Fruit fly (Drosophila melanogaster) whole organism, embryonic: ENCODE results near the gene CG11898.

Experiments used
- Awh ChIP-seq: fragments of 200-800 bp; sonication (Bioruptor generic); IDR thresholded peaks from 2 replicates; pipeline ENCODE4, ENCODE4 v1.3.6; 2022; ENCODE audit warnings: missing biosample characterization, missing genetic modification characterization
- CG1024 ChIP-seq: fragments of 200-800 bp; sonication (Bioruptor generic); IDR thresholded peaks from 2 replicates; pipeline ENCODE4 v1.3.6; 2022; ENCODE audit warnings: missing biosample characterization, missing genetic modification characterization
- CG10274 ChIP-seq: fragments of 200-800 bp; sonication (Bioruptor generic); optimal IDR thresholded peaks from 3 replicates; lab custom pipeline; 2017; ENCODE audit warnings: missing biosample characterization, mild to moderate bottlenecking, missing genetic modification characterization
- CG13296 ChIP-seq: fragments of 200-800 bp; sonication (Bioruptor generic); optimal IDR thresholded peaks from 3 replicates; lab custom pipeline; 2018; ENCODE audit warnings: missing biosample characterization, mild to moderate bottlenecking, missing genetic modification characterization
- CG13775 ChIP-seq: fragments of 200-800 bp; sonication (Bioruptor generic); optimal IDR thresholded peaks from 3 replicates; lab custom pipeline; 2017; ENCODE audit warnings: missing biosample characterization, mild to moderate bottlenecking, missing genetic modification characterization
- CG14710 ChIP-seq: fragments of 200-800 bp; sonication (Bioruptor generic); optimal IDR thresholded peaks from 3 replicates; lab custom pipeline; 2019; ENCODE audit warnings: missing biosample characterization, mild to moderate bottlenecking, missing genetic modification characterization, moderate library complexity
- CG16815 ChIP-seq: fragments of 200-800 bp; sonication (Bioruptor generic); optimal IDR thresholded peaks from 3 replicates; lab custom pipeline; 2017; ENCODE audit warnings: missing biosample characterization, mild to moderate bottlenecking, missing genetic modification characterization
- CG16863 ChIP-seq: fragments of 200-800 bp; sonication (Bioruptor generic); optimal IDR thresholded peaks from 3 replicates; lab custom pipeline; 2016; ENCODE audit warnings: missing biosample characterization, missing genetic modification characterization
- CG17385 ChIP-seq: fragments of 200-800 bp; sonication (Bioruptor generic); optimal IDR thresholded peaks from 3 replicates; lab custom pipeline; 2018; ENCODE audit warnings: missing biosample characterization, mild to moderate bottlenecking, missing genetic modification characterization
- CG17612 ChIP-seq: fragments of 200-800 bp; sonication (Bioruptor generic); IDR thresholded peaks from 2 replicates; pipeline ENCODE4 v1.3.6; 2022; ENCODE audit warnings: missing biosample characterization, missing genetic modification characterization
- CG18599 ChIP-seq: fragments of 200-800 bp; sonication (Bioruptor generic); optimal IDR thresholded peaks from 3 replicates; lab custom pipeline; 2017; ENCODE audit warnings: missing biosample characterization, missing genetic modification characterization, mild to moderate bottlenecking, moderate library complexity, missing genetic modification reagents
- CG18619 ChIP-seq: fragments of 200-800 bp; sonication (Bioruptor generic); optimal IDR thresholded peaks from 3 replicates; lab custom pipeline; 2017; ENCODE audit warnings: missing biosample characterization, mild to moderate bottlenecking, missing genetic modification characterization
- CG2116 ChIP-seq: fragments of 200-800 bp; sonication (Bioruptor generic); optimal IDR thresholded peaks from 3 replicates; lab custom pipeline; 2018; ENCODE audit warnings: missing biosample characterization, mild to moderate bottlenecking, missing genetic modification characterization
- CG30403 ChIP-seq: fragments of 200-800 bp; sonication (Bioruptor generic); optimal IDR thresholded peaks from 3 replicates; lab custom pipeline; 2016; ENCODE audit warnings: missing biosample characterization, missing genetic modification characterization
- CG32772 ChIP-seq: fragments of 200-800 bp; sonication (Bioruptor generic); IDR thresholded peaks from 2 replicates; pipeline ENCODE4 v1.3.6; 2022; ENCODE audit warnings: missing biosample characterization, missing genetic modification characterization
- CG34224 ChIP-seq: fragments of 200-800 bp; sonication (Bioruptor generic); IDR thresholded peaks from 3 replicates; pipeline ENCODE4 v1.3.6; 2022; ENCODE audit warnings: missing biosample characterization, missing genetic modification characterization; ENCODE audit not compliant: partially characterized antibody
- CG3726 ChIP-seq: fragments of 200-800 bp; sonication (Bioruptor generic); IDR thresholded peaks from 3 replicates; pipeline ENCODE4, ENCODE4 v1.3.6; 2022; ENCODE audit warnings: missing biosample characterization, missing genetic modification characterization
- CG4282 ChIP-seq: fragments of 200-800 bp; sonication (Bioruptor generic); optimal IDR thresholded peaks from 2 replicates; lab custom pipeline; 2016; ENCODE audit warnings: missing biosample characterization, missing genetic modification characterization
- CG4707 ChIP-seq: fragments of 200-800 bp; sonication (Bioruptor generic); optimal IDR thresholded peaks from 2 replicates; lab custom pipeline; 2018; ENCODE audit warnings: missing biosample characterization, mild to moderate bottlenecking, missing genetic modification characterization, moderate library complexity
- CG7786 ChIP-seq: fragments of 200-800 bp; sonication (Bioruptor generic); optimal IDR thresholded peaks from 2 replicates; lab custom pipeline; 2016; ENCODE audit warnings: missing biosample characterization, missing genetic modification characterization
- CG8281 ChIP-seq: fragments of 200-800 bp; sonication (Bioruptor generic); optimal IDR thresholded peaks from 2 replicates; lab custom pipeline; 2018; ENCODE audit warnings: missing biosample characterization, mild to moderate bottlenecking, missing genetic modification characterization, moderate library complexity
- D ChIP-seq, 2 experiments: fragments of 200-800 bp in 1 of 2; fragments of >200 bp in 1 of 2; sonication (Bioruptor generic) in 1 of 2; optimal IDR thresholded peaks; 2 replicates in 1 of 2; 3 replicates in 1 of 2; lab custom pipeline; 2017; ENCODE audit warnings: mild to moderate bottlenecking in 1 of 2, missing biosample characterization in 1 of 2, missing genetic modification characterization in 1 of 2, missing genetic modification reagents in 1 of 2
- E2f1 ChIP-seq: fragments of 200-800 bp; sonication (Bioruptor generic); IDR thresholded peaks from 2 replicates; pipeline ENCODE4 v1.3.6; 2022; ENCODE audit warnings: missing biosample characterization, missing genetic modification characterization
- ERR ChIP-seq: fragments of 200-800 bp; sonication (Bioruptor generic); optimal IDR thresholded peaks from 2 replicates; lab custom pipeline; 2016; ENCODE audit warnings: missing biosample characterization, missing genetic modification characterization
- Jarid2 ChIP-seq: fragments of 200-800 bp; sonication (Bioruptor generic); optimal IDR thresholded peaks from 3 replicates; lab custom pipeline; 2017; ENCODE audit warnings: mild to moderate bottlenecking, missing biosample characterization, missing genetic modification reagents, missing genetic modification characterization
- NK7.1 ChIP-seq: fragments of 200-800 bp; sonication (Bioruptor generic); optimal IDR thresholded peaks from 3 replicates; lab custom pipeline; 2016; ENCODE audit warnings: missing biosample characterization, missing genetic modification characterization
- Oaz ChIP-seq: fragments of 200-800 bp; sonication (Bioruptor generic); IDR thresholded peaks from 2 replicates; pipeline ENCODE4 v1.3.6; 2022; ENCODE audit warnings: missing biosample characterization, missing genetic modification characterization
- Oli ChIP-seq: fragments of 200-800 bp; sonication (Bioruptor generic); optimal IDR thresholded peaks from 2 replicates; lab custom pipeline; 2018; ENCODE audit warnings: missing biosample characterization, mild to moderate bottlenecking, missing genetic modification characterization, moderate library complexity
- Ssrp ChIP-seq: fragments of 200-800 bp; sonication (Bioruptor generic); optimal IDR thresholded peaks from 2 replicates; lab custom pipeline; 2018; ENCODE audit warnings: missing biosample characterization, mild to moderate bottlenecking, missing genetic modification characterization, moderate library complexity
- al ChIP-seq: fragments of 200-800 bp; sonication (Bioruptor generic); IDR thresholded peaks from 2 replicates; pipeline ENCODE4 v1.3.6; 2022; ENCODE audit warnings: missing biosample characterization, missing genetic modification characterization
- bcd ChIP-seq: fragments of 200-800 bp; sonication (Bioruptor generic); optimal IDR thresholded peaks from 2 replicates; lab custom pipeline; 2017; ENCODE audit warnings: missing biosample characterization, mild to moderate bottlenecking, missing genetic modification characterization
- crc ChIP-seq: fragments of 200-800 bp; sonication (Bioruptor generic); optimal IDR thresholded peaks from 2 replicates; lab custom pipeline; 2016; ENCODE audit warnings: missing biosample characterization, missing genetic modification characterization
- gt ChIP-seq: fragments of 200-800 bp; sonication (Bioruptor generic); IDR thresholded peaks from 2 replicates; pipeline ENCODE4 v1.3.6; 2022; ENCODE audit warnings: missing biosample characterization, missing genetic modification characterization
- inv ChIP-seq: fragments of 200-800 bp; sonication (Bioruptor generic); IDR thresholded peaks from 2 replicates; pipeline ENCODE4 v1.3.6; 2022; ENCODE audit warnings: missing biosample characterization, missing genetic modification characterization; ENCODE audit not compliant: partially characterized antibody
- lab ChIP-seq: fragments of 200-800 bp; sonication (Bioruptor generic); optimal IDR thresholded peaks from 3 replicates; lab custom pipeline; 2017; ENCODE audit warnings: missing biosample characterization, missing genetic modification characterization, mild to moderate bottlenecking, moderate library complexity, missing genetic modification reagents
- org-1 ChIP-seq: fragments of 200-800 bp; sonication (Bioruptor generic); optimal IDR thresholded peaks from 2 replicates; lab custom pipeline; 2017; ENCODE audit warnings: missing biosample characterization, missing genetic modification characterization
- pnt ChIP-seq: fragments of 200-800 bp; sonication (Bioruptor generic); optimal IDR thresholded peaks from 3 replicates; lab custom pipeline; 2016; ENCODE audit warnings: missing biosample characterization, missing genetic modification characterization
- psq ChIP-seq: fragments of 200-800 bp; sonication (Bioruptor generic); optimal IDR thresholded peaks from 2 replicates; lab custom pipeline; 2017; ENCODE audit warnings: missing biosample characterization, missing genetic modification characterization
- ranshi ChIP-seq: fragments of 200-800 bp; sonication (Bioruptor generic); IDR thresholded peaks from 2 replicates; pipeline ENCODE4 v1.3.6; 2022; ENCODE audit warnings: missing biosample characterization, missing genetic modification characterization
- repo ChIP-seq: fragments of 200-800 bp; sonication (Bioruptor generic); optimal IDR thresholded peaks from 2 replicates; lab custom pipeline; 2016; ENCODE audit warnings: missing biosample characterization, missing genetic modification characterization
- sens-2 ChIP-seq: fragments of 200-800 bp; sonication (Bioruptor generic); IDR thresholded peaks from 2 replicates; pipeline ENCODE4 v1.3.6; 2022; ENCODE audit warnings: missing biosample characterization, missing genetic modification characterization
- seq ChIP-seq: fragments of 200-800 bp; sonication (Bioruptor generic); IDR thresholded peaks from 2 replicates; pipeline ENCODE4 v1.3.6; 2022; ENCODE audit warnings: missing biosample characterization, missing genetic modification characterization
- so ChIP-seq: fragments of 200-800 bp; sonication (Bioruptor generic); IDR thresholded peaks from 3 replicates; pipeline ENCODE4 v1.3.6; 2022; ENCODE audit warnings: missing biosample characterization, missing genetic modification characterization
- sqz ChIP-seq: fragments of 200-800 bp; sonication (Bioruptor generic); optimal IDR thresholded peaks from 3 replicates; lab custom pipeline; 2018; ENCODE audit warnings: missing biosample characterization, mild to moderate bottlenecking, missing genetic modification characterization
- sr ChIP-seq: fragments of 200-800 bp; sonication (Bioruptor generic); IDR thresholded peaks from 3 replicates; pipeline ENCODE4 v1.3.6; 2022; ENCODE audit warnings: missing biosample characterization, missing genetic modification characterization
- tio ChIP-seq: fragments of 200-800 bp; sonication (Bioruptor generic); optimal IDR thresholded peaks from 2 replicates; lab custom pipeline; 2017; ENCODE audit warnings: missing biosample characterization, missing genetic modification characterization, inconsistent platforms
- twi ChIP-seq: fragments of 200-800 bp; optimal IDR thresholded peaks from 2 replicates; lab custom pipeline; 2019; ENCODE audit warnings: missing biosample characterization, mild to moderate bottlenecking, missing genetic modification characterization, moderate library complexity
- tx ChIP-seq: fragments of 200-800 bp; sonication (Bioruptor generic); optimal IDR thresholded peaks from 2 replicates; lab custom pipeline; 2016; ENCODE audit warnings: missing biosample characterization, missing genetic modification characterization
- wdn ChIP-seq: fragments of 200-800 bp; sonication (Bioruptor generic); IDR thresholded peaks from 2 replicates; pipeline ENCODE4 v1.3.6; 2022; ENCODE audit warnings: missing biosample characterization, missing genetic modification characterization
- zfh1 ChIP-seq: fragments of 200-800 bp; sonication (Bioruptor generic); IDR thresholded peaks from 3 replicates; pipeline ENCODE4 v1.3.6; 2022; ENCODE audit warnings: missing biosample characterization, missing genetic modification characterization

CG11898 gene

DNA sequence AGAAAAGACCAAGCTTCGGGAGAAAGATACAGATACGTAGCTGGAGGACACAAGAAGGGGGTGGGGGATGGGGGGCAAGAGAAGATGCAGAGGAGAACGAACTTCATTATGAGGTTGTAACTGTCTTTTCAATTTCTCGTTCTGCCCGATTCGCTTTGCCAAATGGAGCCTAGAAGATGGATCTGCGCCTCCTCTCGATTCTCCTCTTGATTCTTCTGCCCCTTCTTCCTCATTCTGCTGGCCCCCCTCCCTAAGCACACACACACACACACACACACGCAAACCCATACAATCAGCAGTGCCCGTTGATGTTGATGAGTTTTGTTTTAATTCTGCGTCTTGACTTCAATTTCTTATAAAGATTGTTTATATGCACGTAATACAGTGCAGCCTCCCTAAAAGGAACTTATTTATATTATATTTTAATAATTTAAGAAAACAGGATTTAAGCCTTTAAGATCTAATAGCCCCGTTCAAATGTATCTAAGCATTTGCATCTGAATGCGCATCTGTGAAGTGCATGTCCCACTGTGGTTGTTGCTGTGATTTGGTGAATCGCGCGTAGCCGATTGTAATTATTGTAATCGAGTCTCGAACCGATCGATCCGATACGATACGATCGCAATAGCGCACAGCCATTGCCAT, 41.7 kb downstream of the CG11898 start (continued):
- TF ChIP-seq CG18599 (peak; percentile 62), Ssrp (tag; lab: Kevin White, UChicago) (peak; percentile 51), crc (no peak), E2f1 (GFP tag; lab: Robert Waterston, UW) (peak; percentile 62), CG7786 (no peak), psq (GFP tag; lab: Kevin White, UChicago) (no peak), seq (GFP tag; lab: Robert Waterston, UW) (peak; percentile 69; the same call in 1 of the 2 replicates), Oli (tag; lab: Kevin White, UChicago) (peak; percentile 67), wdn (GFP tag; lab: Robert Waterston, UW) (peak; percentile 45; the same call in 1 of the 2 replicates), lab (GFP tag; lab: Kevin White, UChicago) (peak; percentile 70), CG2116 (GFP tag; lab: Kevin White, UChicago) (no peak), Jarid2 (GFP tag; lab: Kevin White, UChicago) (no peak), CG13775 (GFP tag; lab: Kevin White, UChicago) (peak; percentile 16), CG1024 (GFP tag; lab: Robert Waterston, UW) (peak; percentile 47; the same call in 1 of the 2 replicates), zfh1 (GFP tag; lab: Robert Waterston, UW) (peak; percentile 79), Oaz (no peak), CG13296 (peak; percentile 67), sr (GFP tag; lab: Robert Waterston, UW) (no peak), CG16815 (peak; percentile 37), CG10274 (GFP tag; lab: Kevin White, UChicago) (peak; percentile 23), twi (tag; lab: Kevin White, UChicago) (peak; percentile 4), NK7.1 (GFP tag; lab: Kevin White, UChicago) (no peak), Awh (GFP tag; lab: Robert Waterston, UW) (peak; percentile 72), CG14710 (tag; lab: Kevin White, UChicago) (peak; percentile 23), CG4282 (no peak), D (optimal IDR thresholded peaks at IDR 0.05; lab: Kevin White, UChicago) (no peak), D (GFP tag; optimal IDR thresholded peaks at IDR 0.05; lab: Kevin White, UChicago) (peak; percentile 44), repo (GFP tag; lab: Kevin White, UChicago) (no peak), ERR (GFP tag; lab: Kevin White, UChicago) (no peak), CG16863 (GFP tag; lab: Kevin White, UChicago) (no peak), CG17385 (GFP tag; lab: Kevin White, UChicago) (peak; percentile 42), CG30403 (GFP tag; lab: Kevin White, UChicago) (peak; percentile 33), tx (no peak), ranshi (GFP tag; lab: Robert Waterston, UW) (peak; percentile 78), org-1 (GFP tag; lab: Kevin White, UChicago) (no peak), sqz (GFP tag; lab: Kevin White, UChicago) (peak; percentile 33), CG17612 (GFP tag; lab: Robert Waterston, UW) (peak; percentile 28; the same call in 1 of the 2 replicates), CG32772 (GFP tag; lab: Robert Waterston, UW) (peak; percentile 65), sens-2 (GFP tag; lab: Robert Waterston, UW) (peak; percentile 56; the same call in 1 of the 2 replicates), so (GFP tag; lab: Robert Waterston, UW) (peak; percentile 78), CG34224 (GFP tag; lab: Robert Waterston, UW) (no peak), CG3726 (GFP tag; lab: Robert Waterston, UW) (no peak; the same call in 2 of the 3 replicates), al (GFP tag; lab: Robert Waterston, UW) (peak; percentile 39), gt (GFP tag; lab: Robert Waterston, UW) (no peak), pnt (GFP tag; lab: Kevin White, UChicago) (no peak), CG18619 (GFP tag; lab: Kevin White, UChicago) (peak; percentile 9), CG4707 (GFP tag; lab: Kevin White, UChicago) (peak; percentile 43), bcd (GFP tag; lab: Kevin White, UChicago) (peak; percentile 66), tio (GFP tag; lab: Kevin White, UChicago) (peak; percentile 23), inv (GFP tag; lab: Robert Waterston, UW) (no peak), CG8281 (tag; lab: Kevin White, UChicago) (peak; percentile 13)
